Worm (Caenorhabditis elegans) whole organism, L1 larva: ENCODE measurements around the gene tgt-1.

Source experiments
- C16A3.4 ChIP-seq: fragments of 150-350 bp; optimal IDR thresholded peaks from 2 replicates; lab custom pipeline; 2014; ENCODE audit warnings: missing biosample characterization, missing genetic modification characterization
- C34B4.2 ChIP-seq: sonication (generic microtip); optimal IDR thresholded peaks from 2 replicates; lab custom pipeline; 2017; ENCODE audit warnings: mild to moderate bottlenecking, missing genetic modification characterization, missing compliant biosample characterization
- Y116A8C.19 ChIP-seq: sonication (generic microtip); optimal IDR thresholded peaks from 2 replicates; lab custom pipeline; 2016; ENCODE audit warnings: missing compliant biosample characterization, missing genetic modification characterization, borderline replicate concordance
- aha-1 ChIP-seq: fragments of 150-350 bp; optimal IDR thresholded peaks from 2 replicates; lab custom pipeline; 2014; ENCODE audit warnings: missing biosample characterization, missing genetic modification characterization
- aly-2 ChIP-seq: fragments of 150-350 bp; optimal IDR thresholded peaks from 2 replicates; lab custom pipeline; 2014; ENCODE audit warnings: missing biosample characterization, missing genetic modification characterization
- blmp-1 ChIP-seq: fragments of 150-350 bp; optimal IDR thresholded peaks from 2 replicates; lab custom pipeline; 2014; ENCODE audit warnings: missing biosample characterization, missing genetic modification characterization
- ceh-63 ChIP-seq: fragments of 200-800 bp; sonication (Bioruptor generic); optimal IDR thresholded peaks from 2 replicates; lab custom pipeline; 2018; ENCODE audit warnings: mild to moderate bottlenecking, missing genetic modification characterization, missing compliant biosample characterization
- ceh-8 ChIP-seq: fragments of 200-800 bp; sonication (Bioruptor generic); optimal IDR thresholded peaks from 2 replicates; lab custom pipeline; 2018; ENCODE audit warnings: mild to moderate bottlenecking, missing genetic modification characterization, moderate library complexity, missing compliant biosample characterization
- ceh-82 ChIP-seq, 3 experiments: fragments of 150-350 bp in 1 of 3; sonication (generic microtip) in 2 of 3; optimal IDR thresholded peaks; 2 replicates each; lab custom pipeline; 2014 to 2017; ENCODE audit warnings: missing biosample characterization in 3 of 3, missing genetic modification characterization in 3 of 3
- ceh-88 ChIP-seq: fragments of 200-800 bp; sonication (Bioruptor generic); IDR thresholded peaks from 2 replicates; pipeline ENCODE4 v1.3.6; 2022; ENCODE audit warnings: missing genetic modification characterization, missing compliant biosample characterization
- ceh-90 ChIP-seq: sonication (generic microtip); optimal IDR thresholded peaks from 2 replicates; lab custom pipeline; 2016; ENCODE audit warnings: missing genetic modification characterization, missing compliant biosample characterization
- ces-1 ChIP-seq: fragments of 150-350 bp; optimal IDR thresholded peaks from 2 replicates; lab custom pipeline; 2014; ENCODE audit warnings: missing biosample characterization, missing genetic modification reagents, missing genetic modification characterization
- dsc-1 ChIP-seq: sonication (generic microtip); optimal IDR thresholded peaks from 2 replicates; lab custom pipeline; 2016; ENCODE audit warnings: mild to moderate bottlenecking, missing genetic modification characterization, missing compliant biosample characterization
- efl-1 ChIP-seq, 4 experiments: fragments of 150-350 bp; optimal IDR thresholded peaks in 3 of 4; peaks in 1 of 4; 1 replicate in 1 of 4; 2 replicates in 3 of 4; lab custom pipeline; 2014; ENCODE audit warnings: missing biosample characterization in 2 of 4, missing genetic modification characterization in 2 of 4, missing genetic modification reagents in 2 of 4
- egl-27 ChIP-seq, 2 experiments: fragments of 150-350 bp in 1 of 2; sonication (generic microtip); optimal IDR thresholded peaks; 3 replicates each; lab custom pipeline; 2017 to 2018; ENCODE audit warnings: missing biosample characterization in 2 of 2, missing genetic modification characterization in 2 of 2, missing genetic modification reagents in 2 of 2
- elt-3 ChIP-seq, 6 experiments: fragments of 150-350 bp in 1 of 6; sonication (generic microtip); optimal IDR thresholded peaks; 2 replicates each; lab custom pipeline; 2017 to 2018; ENCODE audit warnings: missing biosample characterization in 6 of 6, missing genetic modification characterization in 6 of 6, inconsistent platforms in 1 of 6
- fkh-8 ChIP-seq: sonication (generic microtip); optimal IDR thresholded peaks from 2 replicates; lab custom pipeline; 2016; ENCODE audit warnings: mild to moderate bottlenecking, missing genetic modification characterization, missing compliant biosample characterization
- grh-1 ChIP-seq: fragments of 200-800 bp; sonication (Bioruptor generic); IDR thresholded peaks from 2 replicates; pipeline ENCODE4 v1.3.6; 2022; ENCODE audit warnings: missing genetic modification reagents, missing genetic modification characterization, missing compliant biosample characterization
- irx-1 ChIP-seq: sonication (generic microtip); optimal IDR thresholded peaks from 2 replicates; lab custom pipeline; 2016; ENCODE audit warnings: missing genetic modification characterization, missing compliant biosample characterization
- lin-13 ChIP-seq: fragments of 150-350 bp; optimal IDR thresholded peaks from 2 replicates; lab custom pipeline; 2014; ENCODE audit warnings: missing biosample characterization, missing genetic modification reagents, missing genetic modification characterization
- lin-14 ChIP-seq: fragments of 200-800 bp; sonication (Bioruptor generic); optimal IDR thresholded peaks from 2 replicates; lab custom pipeline; 2018; ENCODE audit warnings: mild to moderate bottlenecking, missing genetic modification characterization, moderate library complexity, missing compliant biosample characterization
- lin-15B ChIP-seq: fragments of 150-350 bp; sonication (generic microtip); optimal IDR thresholded peaks from 3 replicates; lab custom pipeline; 2014; ENCODE audit warnings: missing biosample characterization, missing genetic modification characterization
- lin-35 ChIP-seq, 2 experiments: fragments of 150-350 bp; optimal IDR thresholded peaks; 2 replicates each; lab custom pipeline; 2014; ENCODE audit warnings: missing biosample characterization in 2 of 2, missing genetic modification characterization in 2 of 2, missing genetic modification reagents in 2 of 2
- lir-3 ChIP-seq: sonication (generic microtip); optimal IDR thresholded peaks from 2 replicates; lab custom pipeline; 2016; ENCODE audit warnings: mild to moderate bottlenecking, missing genetic modification characterization, moderate library complexity, missing compliant biosample characterization; ENCODE audit not compliant: poor library complexity
- lsy-2 ChIP-seq, 2 experiments: fragments of 150-350 bp; optimal IDR thresholded peaks; 2 replicates each; lab custom pipeline; 2014; ENCODE audit warnings: missing biosample characterization in 2 of 2, missing genetic modification characterization in 2 of 2
- mab-9 ChIP-seq: fragments of 200-800 bp; sonication (Bioruptor generic); IDR thresholded peaks from 2 replicates; pipeline ENCODE4 v1.3.6; 2022; ENCODE audit warnings: missing genetic modification reagents, missing genetic modification characterization, missing compliant biosample characterization
- mep-1 ChIP-seq: fragments of 150-350 bp; optimal IDR thresholded peaks from 2 replicates; lab custom pipeline; 2014; ENCODE audit warnings: missing biosample characterization, missing genetic modification characterization
- nhr-19 ChIP-seq: fragments of 200-800 bp; sonication (Bioruptor generic); conservative IDR thresholded peaks from 2 replicates; pipeline ENCODE4 v1.3.6; 2022; ENCODE audit warnings: missing genetic modification characterization, missing compliant biosample characterization
- nhr-237 ChIP-seq: fragments of 150-350 bp; optimal IDR thresholded peaks from 2 replicates; lab custom pipeline; 2014; ENCODE audit warnings: missing biosample characterization, missing genetic modification characterization
- nhr-28 ChIP-seq: fragments of 150-350 bp; optimal IDR thresholded peaks from 2 replicates; lab custom pipeline; 2014; ENCODE audit warnings: missing biosample characterization, missing genetic modification characterization
- nhr-76 ChIP-seq: sonication (generic microtip); optimal IDR thresholded peaks from 2 replicates; lab custom pipeline; 2017; ENCODE audit warnings: missing biosample characterization, missing genetic modification characterization
- nhr-84 ChIP-seq: sonication (generic microtip); optimal IDR thresholded peaks from 2 replicates; lab custom pipeline; 2017; ENCODE audit warnings: missing biosample characterization, missing genetic modification characterization
- nhr-90 ChIP-seq: sonication (generic microtip); optimal IDR thresholded peaks from 2 replicates; lab custom pipeline; 2016; ENCODE audit warnings: mild to moderate bottlenecking, missing genetic modification characterization, missing compliant biosample characterization; ENCODE audit not compliant: poor library complexity
- pax-3 ChIP-seq: fragments of 200-800 bp; sonication (Bioruptor generic); optimal IDR thresholded peaks from 2 replicates; lab custom pipeline; 2018; ENCODE audit warnings: mild to moderate bottlenecking, missing genetic modification characterization, moderate library complexity, missing compliant biosample characterization
- skn-1 ChIP-seq: fragments of 150-350 bp; optimal IDR thresholded peaks from 2 replicates; lab custom pipeline; 2014; ENCODE audit warnings: missing biosample characterization, missing genetic modification characterization
- snpc-4 ChIP-seq: fragments of 150-350 bp; optimal IDR thresholded peaks from 2 replicates; lab custom pipeline; 2014; ENCODE audit warnings: missing biosample characterization, missing genetic modification characterization
- sox-4 ChIP-seq: sonication (generic microtip); optimal IDR thresholded peaks from 2 replicates; lab custom pipeline; 2016; ENCODE audit warnings: missing genetic modification characterization, missing compliant biosample characterization
- sup-37 ChIP-seq: fragments of 200-800 bp; sonication (Bioruptor generic); optimal IDR thresholded peaks from 2 replicates; lab custom pipeline; 2018; ENCODE audit warnings: mild to moderate bottlenecking, missing genetic modification characterization, missing compliant biosample characterization
- swsn-7 ChIP-seq: sonication (generic microtip); optimal IDR thresholded peaks from 2 replicates; lab custom pipeline; 2016; ENCODE audit warnings: missing genetic modification characterization, missing compliant biosample characterization
- tbx-2 ChIP-seq: sonication (generic microtip); optimal IDR thresholded peaks from 2 replicates; lab custom pipeline; 2016; ENCODE audit warnings: missing genetic modification characterization, missing compliant biosample characterization
- tlp-1 ChIP-seq: fragments of 150-350 bp; optimal IDR thresholded peaks from 2 replicates; lab custom pipeline; 2014; ENCODE audit warnings: missing biosample characterization, missing genetic modification characterization
- unc-130 ChIP-seq: fragments of 150-350 bp; optimal IDR thresholded peaks from 2 replicates; lab custom pipeline; 2017; ENCODE audit warnings: missing biosample characterization, missing genetic modification characterization, inconsistent platforms
- unc-30 ChIP-seq: sonication (generic microtip); optimal IDR thresholded peaks from 2 replicates; lab custom pipeline; 2017; ENCODE audit warnings: missing biosample characterization, missing genetic modification characterization
- unc-62 ChIP-seq: fragments of 150-350 bp; optimal IDR thresholded peaks from 2 replicates; lab custom pipeline; 2014; ENCODE audit warnings: missing biosample characterization, missing genetic modification reagents, missing genetic modification characterization
- unc-86 ChIP-seq: sonication (generic microtip); optimal IDR thresholded peaks from 2 replicates; lab custom pipeline; 2016; ENCODE audit warnings: missing genetic modification characterization, missing compliant biosample characterization
- unc-98 ChIP-seq: fragments of 200-800 bp; sonication (Bioruptor generic); IDR thresholded peaks from 2 replicates; pipeline ENCODE4 v1.3.6; 2022; ENCODE audit warnings: missing genetic modification characterization, missing compliant biosample characterization
- vab-15 ChIP-seq: sonication (generic microtip); optimal IDR thresholded peaks from 2 replicates; lab custom pipeline; 2017; ENCODE audit warnings: missing genotype, mild to moderate bottlenecking, missing genetic modification characterization, missing compliant biosample characterization
- xbp-1 ChIP-seq: sonication (generic microtip); optimal IDR thresholded peaks from 2 replicates; lab custom pipeline; 2016; ENCODE audit warnings: missing genetic modification characterization, missing compliant biosample characterization
- zag-1 ChIP-seq: fragments of 150-350 bp; optimal IDR thresholded peaks from 2 replicates; lab custom pipeline; 2014; ENCODE audit warnings: missing biosample characterization, missing genetic modification characterization
- ztf-11 ChIP-seq, 2 experiments: sonication (generic microtip); optimal IDR thresholded peaks; 2 replicates each; lab custom pipeline; 2016 to 2017; ENCODE audit warnings: missing genetic modification characterization in 2 of 2, missing biosample characterization in 1 of 2, missing compliant biosample characterization in 1 of 2
- ztf-4 ChIP-seq: fragments of 150-350 bp; optimal IDR thresholded peaks from 2 replicates; lab custom pipeline; 2014; ENCODE audit warnings: missing biosample characterization, missing genetic modification characterization

Gene tgt-1

ce11 chrIV:11957074-11957473, 2.5 kb downstream of the tgt-1 start (continued):
- TF ChIP-seq unc-130 (peak; percentile 26), blmp-1 (peak; percentile 26), tbx-2 (tag; lab: Kevin White, UChicago) (peak; percentile 43), egl-27 (tag; optimal IDR thresholded peaks at IDR 0.05; lab: Kevin White, UChicago) (no peak), ces-1 (GFP tag; lab: Kevin White, UChicago) (no peak)

- TF ChIP-seq sup-37 (GFP tag; lab: Kevin White, UChicago) (peak; percentile 64), ztf-11 (tag; optimal IDR thresholded peaks at IDR 0.05; lab: Kevin White, UChicago) (peak in 1 of 2 experiments; percentile 32), mab-9 (GFP tag; lab: Robert Waterston, UW) (peak; percentile 62), lin-14 (GFP tag; lab: Kevin White, UChicago) (peak; percentile 99), unc-62 (GFP tag; lab: Kevin White, UChicago) (no peak), Y116A8C.19 (tag; lab: Kevin White, UChicago) (no peak), aly-2 (tag; lab: Kevin White, UChicago) (no peak), C16A3.4 (tag; lab: Kevin White, UChicago) (peak; percentile 82), nhr-76 (tag; lab: Kevin White, UChicago) (no peak), ces-1 (GFP tag; lab: Kevin White, UChicago) (no peak), ceh-63 (GFP tag; lab: Kevin White, UChicago) (no peak), zag-1 (tag; lab: Kevin White, UChicago) (no peak), unc-98 (peak; percentile 74), snpc-4 (peak; percentile 33), ceh-88 (GFP tag; lab: Robert Waterston, UW) (peak; percentile 69), dsc-1 (tag; lab: Kevin White, UChicago) (peak; percentile 55), skn-1 (tag; lab: Kevin White, UChicago) (peak; percentile 54), vab-15 (tag; lab: Kevin White, UChicago) (peak; percentile 54), nhr-84 (tag; lab: Kevin White, UChicago) (no peak), ceh-90 (tag; lab: Kevin White, UChicago) (no peak), swsn-7 (tag; lab: Kevin White, UChicago) (peak; percentile 83), lin-15B (no peak), blmp-1 (peak; percentile 93), nhr-28 (tag; lab: Kevin White, UChicago) (no peak), nhr-19 (peak; percentile 94), xbp-1 (tag; lab: Kevin White, UChicago) (peak; percentile 85), irx-1 (tag; lab: Kevin White, UChicago) (peak; percentile 84), lsy-2 (tag; optimal IDR thresholded peaks at IDR 0.05; lab: Kevin White, UChicago) (peak; percentile 75 to 79), unc-86 (no peak), lin-35 (GFP tag; optimal IDR thresholded peaks at IDR 0.05; lab: Kevin White, UChicago) (peak; percentile 65 to 89), ztf-4 (tag; lab: Kevin White, UChicago) (peak; percentile 90), efl-1 (optimal IDR thresholded peaks at IDR 0.05; lab: Kevin White, UChicago) (peak; percentile 78 to 79), efl-1 (GFP tag; optimal IDR thresholded peaks at IDR 0.05 in 1 of 2; lab: Kevin White, UChicago) (peak; percentile 42 to 96), mep-1 (tag; lab: Kevin White, UChicago) (peak; percentile 93), sox-4 (tag; lab: Kevin White, UChicago) (peak; percentile 63), pax-3 (tag; lab: Kevin White, UChicago) (peak; percentile 45), ceh-82 (tag; optimal IDR thresholded peaks at IDR 0.05; lab: Kevin White, UChicago) (peak; percentile 39 to 62 (median 43)), tlp-1 (tag; lab: Kevin White, UChicago) (no peak), nhr-237 (tag; lab: Kevin White, UChicago) (peak; percentile 68), grh-1 (GFP tag; lab: Robert Waterston, UW) (peak; percentile 87), aha-1 (tag; lab: Kevin White, UChicago) (peak; percentile 83), ceh-8 (GFP tag; lab: Kevin White, UChicago) (no peak), nhr-90 (peak; percentile 94), C34B4.2 (no peak), unc-30 (no peak), lir-3 (tag; lab: Kevin White, UChicago) (peak; percentile 81), fkh-8 (tag; lab: Kevin White, UChicago) (no peak), elt-3 (tag; optimal IDR thresholded peaks at IDR 0.05; lab: Kevin White, UChicago) (peak; percentile 78 to 97 (median 92)), lin-13 (peak; percentile 72)
These were observed 3.2 kb downstream of the tgt-1 start for ce11 chrIV:11956387-11956786.
